ENCODE assay signal across 2 fruit fly cellular contexts in the genomic region with DNA sequence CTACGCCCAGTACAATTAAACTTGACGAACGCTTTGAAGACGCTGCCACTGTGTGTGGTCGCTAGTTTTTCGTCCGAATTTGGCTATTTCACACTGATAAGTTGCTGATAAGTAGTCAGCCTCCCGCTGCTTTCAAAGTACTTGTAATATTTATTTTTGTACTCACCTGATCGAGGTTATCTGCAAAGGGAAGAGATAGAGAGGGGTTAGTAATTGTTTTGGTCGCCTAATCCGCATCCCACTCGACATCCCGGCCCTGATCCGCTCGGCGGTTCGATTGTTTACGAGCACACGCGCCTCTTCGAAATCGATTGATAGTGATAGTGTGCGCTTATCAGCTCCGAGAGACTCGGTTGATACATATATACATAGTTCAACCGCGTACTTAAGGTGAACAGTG.
TF ChIP-seq lines count a peak whose summit lies in the region.

No protein-coding gene starts in this region.

- TF ChIP-seq CTCF in whole organism, embryonic (GFP tag; optimal IDR thresholded peaks at IDR 0.05; lab: Kevin White, UChicago), result no peak

TF ChIP-seq in whole organism, adult, 20 proteins besides CTCF, POLR2A, EP300 and RAD21:
- peak; percentile 49 for TF ChIP-seq kay (GFP tag; lab: Kevin White, UChicago; ENCODE audit: borderline replicate concordance)
- peak; percentile 27 for TF ChIP-seq cic (GFP tag; optimal IDR thresholded peaks at IDR 0.05; lab: Kevin White, UChicago)
- TF ChIP-seq Mnt (GFP tag; optimal IDR thresholded peaks at IDR 0.05; lab: Kevin White, UChicago), result no peak

TF ChIP-seq in whole organism, embryonic, 481 proteins besides CTCF, POLR2A, EP300 and RAD21:
- TF ChIP-seq MESR4 (GFP tag; optimal IDR thresholded peaks at IDR 0.05; lab: Kevin White, UChicago) (no peak), sens (GFP tag; lab: Kevin White, UChicago) (peak; percentile 36), sug (tag; optimal IDR thresholded peaks at IDR 0.05; lab: Kevin White, UChicago) (peak; percentile 69), Ets65A (GFP tag; lab: Kevin White, UChicago) (peak; percentile 14), schlank (tag; optimal IDR thresholded peaks at IDR 0.05; lab: Kevin White, UChicago) (no peak), CG15479 (GFP tag; optimal IDR thresholded peaks at IDR 0.05; lab: Kevin White, UChicago) (peak; percentile 72), CG34376 (GFP tag; optimal IDR thresholded peaks at IDR 0.05; lab: Kevin White, UChicago) (peak; percentile 36)
